Fruit fly (Drosophila melanogaster) whole organism, embryonic: Measurements from ENCODE around the gene SKIP.

Experiments used
- Bteb2 ChIP-seq: fragments of 200-800 bp; sonication (Bioruptor generic); optimal IDR thresholded peaks from 2 replicates; lab custom pipeline; 2016; ENCODE audit warnings: missing biosample characterization, missing genetic modification characterization
- CG11247 ChIP-seq: fragments of 200-800 bp; sonication (Bioruptor generic); IDR thresholded peaks from 2 replicates; pipeline ENCODE4 v1.3.6; 2022; ENCODE audit warnings: missing biosample characterization, missing genetic modification characterization
- CG11456 ChIP-seq: fragments of 200-800 bp; sonication (Bioruptor generic); IDR thresholded peaks from 3 replicates; pipeline ENCODE4 v1.3.6; 2022; ENCODE audit warnings: missing biosample characterization, missing genetic modification characterization
- CG16779 ChIP-seq: fragments of 200-800 bp; sonication (Bioruptor generic); IDR thresholded peaks from 2 replicates; pipeline ENCODE4 v1.3.6; 2022; ENCODE audit warnings: missing biosample characterization, missing genetic modification characterization
- CG16863 ChIP-seq: fragments of 200-800 bp; sonication (Bioruptor generic); optimal IDR thresholded peaks from 3 replicates; lab custom pipeline; 2016; ENCODE audit warnings: missing biosample characterization, missing genetic modification characterization
- CG1792 ChIP-seq: fragments of 200-800 bp; sonication (Bioruptor generic); optimal IDR thresholded peaks from 2 replicates; lab custom pipeline; 2016; ENCODE audit warnings: missing biosample characterization, missing genetic modification characterization
- CG31441 ChIP-seq: fragments of 200-800 bp; sonication (Bioruptor generic); IDR thresholded peaks from 2 replicates; pipeline ENCODE4 v1.3.6; 2022; ENCODE audit warnings: missing biosample characterization, missing genetic modification characterization
- CG6175 ChIP-seq: fragments of 200-800 bp; sonication (Bioruptor generic); IDR thresholded peaks from 3 replicates; pipeline ENCODE4 v1.3.6; 2022; ENCODE audit warnings: missing biosample characterization, missing genetic modification characterization
- CG8388 ChIP-seq: fragments of 200-800 bp; sonication (Bioruptor generic); optimal IDR thresholded peaks from 2 replicates; lab custom pipeline; 2019; ENCODE audit warnings: missing biosample characterization, mild to moderate bottlenecking, missing genetic modification characterization, moderate library complexity
- Eip74EF ChIP-seq, 2 experiments: fragments of 200-800 bp in 1 of 2; fragments of >200 bp in 1 of 2; sonication (Bioruptor generic) in 1 of 2; optimal IDR thresholded peaks; 2 replicates each; lab custom pipeline; 2017 to 2019; ENCODE audit warnings: missing biosample characterization in 2 of 2, missing genetic modification characterization in 2 of 2, mild to moderate bottlenecking in 1 of 2, moderate library complexity in 1 of 2
- Sox100B ChIP-seq: fragments of 200-800 bp; sonication (Bioruptor generic); optimal IDR thresholded peaks from 3 replicates; lab custom pipeline; 2018; ENCODE audit warnings: missing biosample characterization, mild to moderate bottlenecking, missing genetic modification characterization
- fd96Cb ChIP-seq: fragments of 200-800 bp; sonication (Bioruptor generic); optimal IDR thresholded peaks from 2 replicates; lab custom pipeline; 2018; ENCODE audit warnings: missing biosample characterization, mild to moderate bottlenecking, missing genetic modification characterization, moderate library complexity
- gem ChIP-seq: fragments of 200-800 bp; sonication (Bioruptor generic); optimal IDR thresholded peaks from 2 replicates; lab custom pipeline; 2019; ENCODE audit warnings: missing biosample characterization, mild to moderate bottlenecking, missing genetic modification characterization, moderate library complexity
- sima ChIP-seq: fragments of 200-800 bp; sonication (Bioruptor generic); optimal IDR thresholded peaks from 2 replicates; lab custom pipeline; 2016; ENCODE audit warnings: missing biosample characterization, missing genetic modification characterization

dm6 chr3R:22199391-22199940, 65.8 kb downstream of the SKIP start:
- no peak for TF ChIP-seq Sox100B (GFP tag; lab: Kevin White, UChicago)
- no peak for TF ChIP-seq sima (GFP tag; lab: Kevin White, UChicago)
- TF ChIP-seq CG11456 (GFP tag; lab: Robert Waterston, UW): no peak
- no peak for TF ChIP-seq gem (tag; lab: Kevin White, UChicago)
- no peak for TF ChIP-seq CG8388
- no peak for TF ChIP-seq CG11247
- no peak for TF ChIP-seq CG16779 (GFP tag; lab: Robert Waterston, UW)
- TF ChIP-seq CG6175 (GFP tag; lab: Robert Waterston, UW): no peak
- no peak for TF ChIP-seq CG1792 (GFP tag; lab: Kevin White, UChicago)
- no peak for TF ChIP-seq Eip74EF (GFP tag; optimal IDR thresholded peaks at IDR 0.05; lab: Kevin White, UChicago)
- TF ChIP-seq CG31441 (GFP tag; lab: Robert Waterston, UW): no peak
- no peak for TF ChIP-seq Bteb2 (GFP tag; lab: Kevin White, UChicago)
- no peak for TF ChIP-seq CG16863
- TF ChIP-seq fd96Cb (tag; lab: Kevin White, UChicago): no peak
